Worm (Caenorhabditis elegans): ENCODE data around the gene snap-1.

DNA sequence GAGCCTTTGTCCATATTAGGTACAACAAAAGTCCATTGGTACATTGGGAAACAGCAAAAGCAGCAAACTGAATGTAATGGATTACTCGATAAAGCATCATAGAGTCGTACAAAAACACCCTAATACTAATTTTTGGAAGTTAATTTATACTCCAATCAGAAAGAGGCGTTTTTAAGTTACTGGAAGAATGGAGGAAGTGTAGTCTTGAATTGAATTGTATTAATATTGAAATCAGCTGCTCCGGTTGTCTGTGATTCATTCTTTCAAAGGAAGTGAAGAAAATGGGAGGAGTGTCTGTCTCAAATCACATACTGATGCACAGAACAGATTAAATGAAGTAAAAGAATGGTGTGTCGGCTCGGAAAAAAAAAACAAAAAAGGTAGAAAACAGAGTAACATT lies 48.8 kb upstream of the snap-1 start, which contains the start of gene str-131:
- TF ChIP-seq zip-11 (GFP tag; IDR thresholded peaks at IDR 0.05) (no peak), daf-8 (GFP tag; IDR thresholded peaks at IDR 0.05) (no peak), dpl-1 (GFP tag; optimal IDR thresholded peaks at IDR 0.05) (no peak), mdl-1 (tag; optimal IDR thresholded peaks at IDR 0.05) (no peak), F49E8.2 (tag; optimal IDR thresholded peaks at IDR 0.05; ENCODE audit: borderline replicate concordance) (no peak), lin-13 (GFP tag; optimal IDR thresholded peaks at IDR 0.05) (no peak), R02D3.7 (tag; optimal IDR thresholded peaks at IDR 0.05) (no peak), fos-1 (tag; optimal IDR thresholded peaks at IDR 0.05) (no peak), unc-130 (GFP tag; optimal IDR thresholded peaks at IDR 0.05) (no peak)
